Worm (Caenorhabditis elegans): ENCODE data around the gene F49E10.4.

DNA sequence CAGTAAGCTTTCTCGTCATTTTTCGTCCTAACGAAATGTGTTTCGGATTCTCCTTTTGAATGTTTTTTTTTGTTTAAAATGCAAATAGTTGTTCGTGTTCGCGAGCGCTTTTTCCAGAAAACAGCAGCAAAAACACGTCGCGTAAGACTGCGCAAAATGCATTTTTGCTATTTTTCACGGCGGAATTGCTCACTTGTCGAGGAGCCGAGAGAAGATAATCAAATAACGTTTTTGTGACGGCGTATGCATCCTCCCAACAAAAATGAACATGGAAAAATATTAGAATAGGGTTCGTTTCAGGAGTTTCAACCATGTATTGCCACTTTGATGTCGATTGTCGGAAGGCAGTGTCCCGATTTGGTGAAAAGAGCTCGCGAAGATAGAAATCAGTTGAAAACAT lies 1.4 kb downstream of the F49E10.4 start:
- no peak for TF ChIP-seq zag-1 (tag; optimal IDR thresholded peaks at IDR 0.05)
- no peak for TF ChIP-seq nhr-237 (tag; optimal IDR thresholded peaks at IDR 0.05)
- no peak for TF ChIP-seq egl-27 (tag; optimal IDR thresholded peaks at IDR 0.05)

All from whole organism, L3 larva.